Worm (Caenorhabditis elegans) whole organism, late embryonic: ENCODE results near the gene W03D2.9.

Experiments used
- C08G9.2 ChIP-seq: sonication (generic microtip); optimal IDR thresholded peaks from 2 replicates; lab custom pipeline; 2016; ENCODE audit warnings: mild to moderate bottlenecking, missing genetic modification characterization, moderate library complexity, missing compliant biosample characterization
- C38D4.7 ChIP-seq: fragments of 200-800 bp; sonication (Bioruptor generic); optimal IDR thresholded peaks from 2 replicates; lab custom pipeline; 2018; ENCODE audit warnings: mild to moderate bottlenecking, missing genetic modification characterization, moderate library complexity, missing compliant biosample characterization
- K09A11.1 ChIP-seq: sonication (generic microtip); optimal IDR thresholded peaks from 2 replicates; lab custom pipeline; 2017; ENCODE audit warnings: antibody characterized with exemption, mild to moderate bottlenecking, missing genetic modification characterization, missing compliant biosample characterization; ENCODE audit not compliant: insufficient read depth
- T23F11.4 ChIP-seq: fragments of 200-800 bp; sonication (Bioruptor generic); optimal IDR thresholded peaks from 2 replicates; lab custom pipeline; 2018; ENCODE audit warnings: mild to moderate bottlenecking, missing genetic modification characterization, missing compliant biosample characterization
- ceh-14 ChIP-seq: sonication (generic microtip); optimal IDR thresholded peaks from 2 replicates; lab custom pipeline; 2016; ENCODE audit warnings: missing genotype, missing genetic modification characterization, missing compliant biosample characterization
- ceh-18 ChIP-seq: sonication (generic microtip); optimal IDR thresholded peaks from 2 replicates; lab custom pipeline; 2016; ENCODE audit warnings: missing genetic modification characterization, missing compliant biosample characterization
- ceh-2 ChIP-seq: sonication (generic microtip); optimal IDR thresholded peaks from 2 replicates; lab custom pipeline; 2016; ENCODE audit warnings: missing genotype, missing genetic modification characterization, missing compliant biosample characterization
- ceh-30 ChIP-seq: fragments of 150-350 bp; optimal IDR thresholded peaks from 2 replicates; lab custom pipeline; 2014; ENCODE audit warnings: missing biosample characterization, missing genetic modification characterization
- ceh-31 ChIP-seq: sonication (generic microtip); optimal IDR thresholded peaks from 2 replicates; lab custom pipeline; 2016; ENCODE audit warnings: missing genetic modification characterization, missing compliant biosample characterization
- ceh-34 ChIP-seq: sonication (generic microtip); optimal IDR thresholded peaks from 2 replicates; lab custom pipeline; 2016; ENCODE audit warnings: mild to moderate bottlenecking, missing genetic modification characterization, missing compliant biosample characterization
- che-1 ChIP-seq: sonication (generic microtip); optimal IDR thresholded peaks from 2 replicates; lab custom pipeline; 2016; ENCODE audit warnings: mild to moderate bottlenecking, missing genetic modification characterization, missing compliant biosample characterization
- dmd-4 ChIP-seq: sonication (generic microtip); optimal IDR thresholded peaks from 2 replicates; lab custom pipeline; 2016; ENCODE audit warnings: borderline replicate concordance, missing genetic modification characterization, missing compliant biosample characterization
- dve-1 ChIP-seq: sonication (generic microtip); optimal IDR thresholded peaks from 2 replicates; lab custom pipeline; 2017; ENCODE audit warnings: antibody characterized with exemption, mild to moderate bottlenecking, missing genetic modification characterization, missing compliant biosample characterization
- elt-2 ChIP-seq: sonication (generic microtip); optimal IDR thresholded peaks from 2 replicates; lab custom pipeline; 2016; ENCODE audit warnings: missing genetic modification reagents, missing genetic modification characterization, missing compliant biosample characterization
- elt-4 ChIP-seq: sonication (generic microtip); optimal IDR thresholded peaks from 2 replicates; lab custom pipeline; 2016; ENCODE audit warnings: missing genetic modification characterization, missing compliant biosample characterization
- eyg-1 ChIP-seq: sonication (generic microtip); optimal IDR thresholded peaks from 2 replicates; lab custom pipeline; 2016; ENCODE audit warnings: missing genotype, missing genetic modification characterization, missing compliant biosample characterization
- fkh-10 ChIP-seq: fragments of 150-350 bp; optimal IDR thresholded peaks from 2 replicates; lab custom pipeline; 2014; ENCODE audit warnings: missing biosample characterization, missing genetic modification reagents, missing genetic modification characterization
- hlh-13 ChIP-seq: fragments of 200-800 bp; sonication (Bioruptor generic); optimal IDR thresholded peaks from 2 replicates; lab custom pipeline; 2018; ENCODE audit warnings: mild to moderate bottlenecking, missing genetic modification characterization, missing compliant biosample characterization
- hlh-6 ChIP-seq: sonication (generic microtip); optimal IDR thresholded peaks from 2 replicates; lab custom pipeline; 2016; ENCODE audit warnings: missing genotype, missing genetic modification characterization, missing compliant biosample characterization
- madf-2 ChIP-seq: sonication (generic microtip); optimal IDR thresholded peaks from 2 replicates; lab custom pipeline; 2017; ENCODE audit warnings: missing genetic modification characterization, missing compliant biosample characterization
- nfya-1 ChIP-seq: sonication (generic microtip); optimal IDR thresholded peaks from 2 replicates; lab custom pipeline; 2017; ENCODE audit warnings: missing genetic modification characterization, mild to moderate bottlenecking, missing compliant biosample characterization, antibody characterized with exemption, moderate library complexity
- npax-4 ChIP-seq: sonication (generic microtip); optimal IDR thresholded peaks from 2 replicates; lab custom pipeline; 2016; ENCODE audit warnings: missing genetic modification characterization, missing compliant biosample characterization
- odd-2 ChIP-seq: sonication (generic microtip); optimal IDR thresholded peaks from 2 replicates; lab custom pipeline; 2017; ENCODE audit warnings: antibody characterized with exemption, mild to moderate bottlenecking, missing genetic modification characterization, missing compliant biosample characterization
- pag-3 ChIP-seq: sonication (generic microtip); optimal IDR thresholded peaks from 2 replicates; lab custom pipeline; 2016; ENCODE audit warnings: missing compliant biosample characterization, missing genetic modification characterization, borderline replicate concordance
- pax-1 ChIP-seq: fragments of 150-350 bp; optimal IDR thresholded peaks from 2 replicates; lab custom pipeline; 2014; ENCODE audit warnings: missing biosample characterization, missing genetic modification characterization
- pha-2 ChIP-seq: sonication (generic microtip); optimal IDR thresholded peaks from 2 replicates; lab custom pipeline; 2017; ENCODE audit warnings: mild to moderate bottlenecking, missing genetic modification characterization, missing compliant biosample characterization
- pha-4 ChIP-seq: fragments of 150-350 bp; optimal IDR thresholded peaks from 2 replicates; lab custom pipeline; 2018; ENCODE audit warnings: missing biosample characterization, missing genetic modification reagents, missing genetic modification characterization
- pros-1 ChIP-seq: fragments of 150-350 bp; optimal IDR thresholded peaks from 2 replicates; lab custom pipeline; 2014; ENCODE audit warnings: missing biosample characterization, missing genetic modification reagents, missing genetic modification characterization
- ref-2 ChIP-seq: sonication (generic microtip); optimal IDR thresholded peaks from 2 replicates; lab custom pipeline; 2016; ENCODE audit warnings: missing genetic modification characterization, missing compliant biosample characterization
- rnt-1 ChIP-seq: sonication (generic microtip); optimal IDR thresholded peaks from 2 replicates; lab custom pipeline; 2016; ENCODE audit warnings: missing genetic modification characterization, missing compliant biosample characterization
- sdc-2 ChIP-seq: sonication (generic microtip); optimal IDR thresholded peaks from 2 replicates; lab custom pipeline; 2016; ENCODE audit warnings: missing genotype, missing genetic modification characterization, missing compliant biosample characterization
- sox-4 ChIP-seq: sonication (generic microtip); optimal IDR thresholded peaks from 2 replicates; lab custom pipeline; 2017; ENCODE audit warnings: mild to moderate bottlenecking, missing genetic modification characterization, inconsistent platforms, missing compliant biosample characterization
- tbx-2 ChIP-seq: sonication (generic microtip); optimal IDR thresholded peaks from 2 replicates; lab custom pipeline; 2016; ENCODE audit warnings: missing genetic modification characterization, missing compliant biosample characterization
- tbx-7 ChIP-seq: sonication (generic microtip); optimal IDR thresholded peaks from 2 replicates; lab custom pipeline; 2016; ENCODE audit warnings: missing genotype, missing genetic modification characterization, missing compliant biosample characterization
- ttx-3 ChIP-seq: sonication (generic microtip); optimal IDR thresholded peaks from 2 replicates; lab custom pipeline; 2016; ENCODE audit warnings: missing genetic modification reagents, missing genetic modification characterization, missing compliant biosample characterization
- unc-42 ChIP-seq: sonication (generic microtip); optimal IDR thresholded peaks from 2 replicates; lab custom pipeline; 2016; ENCODE audit warnings: missing genotype, missing genetic modification characterization, missing compliant biosample characterization
- unc-55 ChIP-seq: sonication (generic microtip); optimal IDR thresholded peaks from 2 replicates; lab custom pipeline; 2017; ENCODE audit warnings: missing biosample characterization, missing genetic modification reagents, missing genetic modification characterization
- unc-86 ChIP-seq: sonication (generic microtip); optimal IDR thresholded peaks from 2 replicates; lab custom pipeline; 2016; ENCODE audit warnings: missing genetic modification characterization, missing compliant biosample characterization
- zip-5 ChIP-seq: sonication (generic microtip); optimal IDR thresholded peaks from 2 replicates; lab custom pipeline; 2016; ENCODE audit warnings: missing genetic modification characterization, missing compliant biosample characterization

Gene W03D2.9

DNA sequence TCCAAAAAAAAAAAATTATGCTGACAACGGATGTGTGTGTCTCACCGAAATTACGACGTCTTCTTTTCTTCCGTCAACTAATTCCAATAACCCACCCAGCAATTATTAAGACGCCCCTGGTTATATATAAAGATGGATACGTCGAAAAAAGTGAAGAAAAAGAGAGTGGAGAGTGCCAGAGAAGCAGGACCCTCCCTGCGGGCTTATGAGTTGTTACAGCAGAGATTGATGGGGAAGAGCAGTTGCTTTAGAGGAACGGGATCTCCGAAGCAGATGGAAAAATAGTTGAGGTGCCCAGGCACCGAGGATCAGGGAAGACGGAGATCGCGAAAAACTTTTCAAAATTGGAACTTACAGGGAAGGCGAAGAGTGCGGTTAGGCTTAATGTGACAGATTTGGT, 19.2 kb downstream of the W03D2.9 start:
- no peak for TF ChIP-seq sdc-2
- peak; percentile 64 for TF ChIP-seq unc-55
- TF ChIP-seq rnt-1 (tag; lab: Kevin White, UChicago) = peak; percentile 0
- no peak for TF ChIP-seq odd-2 (tag; lab: Kevin White, UChicago)
- TF ChIP-seq pros-1 (tag; lab: Kevin White, UChicago) = no peak
- no peak for TF ChIP-seq npax-4 (tag; lab: Kevin White, UChicago)
- TF ChIP-seq eyg-1 (tag; lab: Kevin White, UChicago) = no peak
- no peak for TF ChIP-seq hlh-13

DNA sequence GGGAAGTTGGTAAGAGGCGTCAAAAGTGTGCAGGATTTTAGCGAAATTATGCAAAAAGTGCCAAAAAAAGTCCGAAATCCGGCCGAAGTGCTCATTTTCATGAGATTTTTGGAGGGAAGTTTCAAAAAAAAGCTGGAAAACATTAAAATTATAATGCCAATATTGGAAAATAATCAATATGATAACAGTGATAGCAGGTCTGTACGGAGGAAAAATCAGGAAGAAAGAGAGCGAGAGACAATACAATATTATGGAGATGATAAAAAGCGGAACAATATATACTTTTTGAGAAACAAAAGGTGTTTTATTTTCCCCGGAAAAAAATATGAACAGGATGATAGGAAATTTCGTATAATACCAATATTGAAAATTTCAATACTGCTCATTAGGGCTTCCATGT, 21.1 kb downstream of the W03D2.9 start:
- TF ChIP-seq pha-4 (tag; lab: Kevin White, UChicago) = no peak

- TF ChIP-seq fkh-10 (GFP tag; lab: Kevin White, UChicago) (no peak), unc-42 (tag; lab: Kevin White, UChicago) (peak; percentile 75)
Measured at ce11 chrIV:4052274-4052673, 22.2 kb downstream of the W03D2.9 start.

DNA sequence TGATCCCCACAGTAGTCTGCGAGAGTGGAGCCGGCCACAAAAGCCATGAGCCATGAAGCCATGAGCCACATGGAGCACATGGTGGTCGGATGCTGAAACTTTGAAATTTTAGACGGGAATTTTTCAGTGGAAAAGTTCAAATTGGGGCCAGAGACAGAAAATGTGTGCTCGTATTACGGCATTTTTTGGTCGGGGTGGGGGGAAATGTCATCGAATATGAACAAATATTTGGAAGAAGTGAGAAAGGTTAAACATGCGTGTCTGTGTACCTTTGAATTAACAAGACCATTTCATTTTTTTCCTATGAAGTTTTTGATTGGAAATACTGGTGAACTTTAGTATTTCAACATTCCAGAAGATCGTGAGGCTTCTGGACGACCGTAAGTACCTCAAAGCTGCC, 23.0 kb downstream of the W03D2.9 start, which contains the start of gene wrt-5:
wrt-5 (minus strand) TSS at position 101 of the 400 bp plus-strand sequence.
- TF ChIP-seq ceh-2 (tag; lab: Kevin White, UChicago) (no peak), sox-4 (tag; lab: Kevin White, UChicago) (no peak), eyg-1 (tag; lab: Kevin White, UChicago) (no peak), ceh-18 (no peak), tbx-7 (tag; lab: Kevin White, UChicago) (no peak), odd-2 (tag; lab: Kevin White, UChicago) (no peak), npax-4 (tag; lab: Kevin White, UChicago) (no peak), C38D4.7 (GFP tag; lab: Kevin White, UChicago) (no peak), zip-5 (tag; lab: Kevin White, UChicago) (no peak), hlh-6 (tag; lab: Kevin White, UChicago) (no peak), rnt-1 (tag; lab: Kevin White, UChicago) (no peak), dmd-4 (no peak), pha-2 (tag; lab: Kevin White, UChicago) (no peak)

DNA sequence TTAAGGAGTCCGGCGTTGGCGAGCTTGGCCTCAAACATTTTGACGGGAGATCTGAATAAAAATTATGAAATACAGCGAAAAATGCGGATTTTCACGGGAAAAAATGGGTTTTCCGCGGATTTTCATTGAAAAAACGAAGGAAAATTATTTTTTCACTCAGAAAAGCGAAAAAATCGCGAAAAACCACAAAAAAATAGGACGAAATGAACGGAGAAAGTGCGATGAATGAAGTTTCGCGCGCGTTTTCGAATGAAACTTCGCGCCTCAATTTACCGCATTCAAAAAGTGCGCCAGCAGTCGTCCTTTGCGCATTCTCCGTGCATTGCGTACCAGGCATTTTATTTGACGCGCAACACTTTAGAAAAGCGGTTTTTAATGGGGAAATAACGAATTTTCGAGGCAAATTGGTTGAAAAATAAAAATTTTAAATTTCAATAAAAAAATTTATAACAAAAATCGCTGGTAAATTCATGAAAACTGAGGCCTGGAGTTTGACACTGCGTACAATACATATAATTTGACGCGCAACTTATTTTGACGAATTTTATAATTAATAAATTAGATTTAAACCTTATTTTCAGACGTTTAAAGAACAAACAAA, 25.0 kb downstream of the W03D2.9 start, which contains the start of gene pcn-1:
pcn-1 (minus strand) TSS at position 51 of the 601 bp plus-strand sequence.
- TF ChIP-seq unc-86 (tag; lab: Kevin White, UChicago) = peak; percentile 49
- peak; percentile 25 for TF ChIP-seq ref-2 (tag; lab: Kevin White, UChicago)
- peak; percentile 38 for TF ChIP-seq T23F11.4
- no peak for TF ChIP-seq hlh-6 (tag; lab: Kevin White, UChicago)
- peak; percentile 75 for TF ChIP-seq ceh-30 (tag; lab: Kevin White, UChicago)
- TF ChIP-seq pag-3 (tag; lab: Kevin White, UChicago) = no peak
- peak; percentile 31 for TF ChIP-seq K09A11.1
- TF ChIP-seq unc-55 = peak; percentile 34
- peak; percentile 71 for TF ChIP-seq madf-2 (tag; lab: Kevin White, UChicago)
- no peak for TF ChIP-seq npax-4 (tag; lab: Kevin White, UChicago)
- TF ChIP-seq tbx-2 = peak; percentile 62
- TF ChIP-seq pax-1 (tag; lab: Kevin White, UChicago) = no peak
- TF ChIP-seq pha-2 (tag; lab: Kevin White, UChicago) = peak; percentile 53
- TF ChIP-seq C08G9.2 (tag; lab: Kevin White, UChicago) = peak; percentile 7
- TF ChIP-seq unc-42 (tag; lab: Kevin White, UChicago) = peak; percentile 65
- peak; percentile 69 for TF ChIP-seq ceh-31
- peak; percentile 62 for TF ChIP-seq nfya-1 (tag; lab: Kevin White, UChicago)
- TF ChIP-seq ttx-3 = peak; percentile 21
- peak; percentile 53 for TF ChIP-seq ceh-34 (tag; lab: Kevin White, UChicago)
- peak; percentile 50 for TF ChIP-seq ceh-14 (tag; lab: Kevin White, UChicago)
- TF ChIP-seq pros-1 (tag; lab: Kevin White, UChicago) = peak; percentile 40
- peak; percentile 28 for TF ChIP-seq dve-1 (tag; lab: Kevin White, UChicago)
- TF ChIP-seq ceh-18 = peak; percentile 51
- TF ChIP-seq che-1 = peak; percentile 12
- TF ChIP-seq elt-4 (tag; lab: Kevin White, UChicago) = no peak
- peak; percentile 58 for TF ChIP-seq elt-2
- TF ChIP-seq dmd-4 = no peak
